Fruit fly (Drosophila melanogaster) whole organism, prepupa: Measurements from ENCODE around the gene dpr3.

Experiments
- CG11294 ChIP-seq: fragments of 200-800 bp; sonication (Bioruptor generic); IDR thresholded peaks from 2 replicates; pipeline ENCODE4 v1.3.6; 2022; ENCODE audit warnings: missing biosample characterization, missing genetic modification characterization
- CG6163 ChIP-seq: fragments of 200-800 bp; sonication (Bioruptor generic); IDR thresholded peaks from 3 replicates; pipeline ENCODE4 v1.3.6; 2022; ENCODE audit warnings: missing biosample characterization, missing genetic modification characterization
- acj6 ChIP-seq: fragments of 200-800 bp; sonication (Bioruptor generic); optimal IDR thresholded peaks from 3 replicates; lab custom pipeline; 2016; ENCODE audit warnings: missing biosample characterization, missing genetic modification characterization
- net ChIP-seq: fragments of 200-800 bp; sonication (Bioruptor generic); optimal IDR thresholded peaks from 3 replicates; lab custom pipeline; 2016; ENCODE audit warnings: missing biosample characterization, missing genetic modification characterization
- vri ChIP-seq: fragments of 200-800 bp; sonication (Bioruptor generic); optimal IDR thresholded peaks from 3 replicates; lab custom pipeline; 2016; ENCODE audit warnings: missing biosample characterization, mild to moderate bottlenecking, missing genetic modification characterization

DNA sequence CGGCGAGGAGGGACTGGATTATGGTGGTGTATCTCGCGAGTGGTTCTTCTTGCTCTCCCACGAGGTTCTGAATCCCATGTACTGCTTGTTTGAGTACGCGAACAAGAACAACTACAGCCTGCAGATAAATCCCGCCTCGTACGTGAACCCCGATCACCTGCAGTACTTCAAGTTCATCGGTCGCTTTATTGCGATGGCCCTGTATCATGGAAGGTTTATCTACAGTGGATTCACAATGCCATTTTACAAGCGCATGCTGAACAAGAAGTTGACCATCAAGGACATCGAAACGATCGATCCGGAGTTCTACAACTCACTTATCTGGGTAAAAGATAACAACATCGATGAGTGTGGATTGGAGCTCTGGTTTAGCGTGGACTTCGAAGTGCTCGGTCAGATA is 67.6 kb downstream of the dpr3 start:
- TF ChIP-seq vri (GFP tag; lab: Kevin White, UChicago) (no peak), net (GFP tag; lab: Kevin White, UChicago) (no peak), CG6163 (GFP tag; lab: Robert Waterston, UW) (no peak), CG11294 (GFP tag; lab: Robert Waterston, UW) (no peak), acj6 (GFP tag; lab: Kevin White, UChicago) (no peak)
